Fruit fly (Drosophila melanogaster) whole organism, embryonic: Measurements from ENCODE around the gene CG3036.

ENCODE experiments used
- Bteb2 ChIP-seq: fragments of 200-800 bp; sonication (Bioruptor generic); optimal IDR thresholded peaks from 2 replicates; lab custom pipeline; 2016; ENCODE audit warnings: missing biosample characterization, missing genetic modification characterization
- CG10147 ChIP-seq: fragments of 200-800 bp; sonication (Bioruptor generic); optimal IDR thresholded peaks from 2 replicates; lab custom pipeline; 2019; ENCODE audit warnings: missing biosample characterization, mild to moderate bottlenecking, missing genetic modification characterization, moderate library complexity
- CG10274 ChIP-seq: fragments of 200-800 bp; sonication (Bioruptor generic); optimal IDR thresholded peaks from 3 replicates; lab custom pipeline; 2017; ENCODE audit warnings: missing biosample characterization, mild to moderate bottlenecking, missing genetic modification characterization
- CG10462 ChIP-seq: fragments of 200-800 bp; sonication (Bioruptor generic); optimal IDR thresholded peaks from 2 replicates; lab custom pipeline; 2016; ENCODE audit warnings: missing biosample characterization, missing genetic modification characterization
- CG12071 ChIP-seq: fragments of 200-800 bp; sonication (Bioruptor generic); optimal IDR thresholded peaks from 3 replicates; lab custom pipeline; 2018; ENCODE audit warnings: missing biosample characterization, mild to moderate bottlenecking, missing genetic modification characterization
- CG12155 ChIP-seq: fragments of 200-800 bp; sonication (Bioruptor generic); optimal IDR thresholded peaks from 3 replicates; lab custom pipeline; 2016; ENCODE audit warnings: missing biosample characterization, missing genetic modification characterization
- CG13775 ChIP-seq: fragments of 200-800 bp; sonication (Bioruptor generic); optimal IDR thresholded peaks from 3 replicates; lab custom pipeline; 2017; ENCODE audit warnings: missing biosample characterization, mild to moderate bottlenecking, missing genetic modification characterization
- CG17359 ChIP-seq: fragments of 200-800 bp; sonication (Bioruptor generic); optimal IDR thresholded peaks from 3 replicates; lab custom pipeline; 2018; ENCODE audit warnings: missing biosample characterization, mild to moderate bottlenecking, missing genetic modification characterization, moderate library complexity
- CG18011 ChIP-seq: fragments of 200-800 bp; sonication (Bioruptor generic); optimal IDR thresholded peaks from 2 replicates; lab custom pipeline; 2017; ENCODE audit warnings: missing biosample characterization, missing genetic modification characterization, mild to moderate bottlenecking, moderate library complexity, missing genotype
- CG31388 ChIP-seq: fragments of 200-800 bp; sonication (Bioruptor generic); optimal IDR thresholded peaks from 2 replicates; lab custom pipeline; 2016; ENCODE audit warnings: missing biosample characterization, missing genetic modification characterization
- CG34224 ChIP-seq: fragments of 200-800 bp; sonication (Bioruptor generic); IDR thresholded peaks from 3 replicates; pipeline ENCODE4 v1.3.6; 2022; ENCODE audit warnings: missing biosample characterization, missing genetic modification characterization; ENCODE audit not compliant: partially characterized antibody
- CG3847 ChIP-seq: fragments of 200-800 bp; sonication (Bioruptor generic); IDR thresholded peaks from 2 replicates; pipeline ENCODE4 v1.3.6; 2022; ENCODE audit warnings: missing biosample characterization, missing genetic modification characterization
- CG42726 ChIP-seq: fragments of 200-800 bp; sonication (Bioruptor generic); IDR thresholded peaks from 2 replicates; pipeline ENCODE4 v1.3.6; 2022; ENCODE audit warnings: missing biosample characterization, missing genetic modification characterization; ENCODE audit not compliant: partially characterized antibody
- CG4730 ChIP-seq: fragments of 200-800 bp; sonication (Bioruptor generic); IDR thresholded peaks from 2 replicates; pipeline ENCODE4 v1.3.6; 2022; ENCODE audit warnings: missing biosample characterization, missing genetic modification characterization
- CG5180 ChIP-seq: fragments of 200-800 bp; sonication (Bioruptor generic); optimal IDR thresholded peaks from 3 replicates; lab custom pipeline; 2017; ENCODE audit warnings: missing biosample characterization, missing genetic modification characterization, mild to moderate bottlenecking, moderate library complexity, missing genetic modification reagents
- CG6854 ChIP-seq: fragments of 200-800 bp; sonication (Bioruptor generic); optimal IDR thresholded peaks from 3 replicates; lab custom pipeline; 2017; ENCODE audit warnings: missing biosample characterization, mild to moderate bottlenecking, missing genetic modification characterization
- CG7357 ChIP-seq: fragments of 200-800 bp; sonication (Bioruptor generic); IDR thresholded peaks from 3 replicates; pipeline ENCODE4 v1.3.6; 2022; ENCODE audit warnings: missing biosample characterization, missing genetic modification characterization
- CG8388 ChIP-seq: fragments of 200-800 bp; sonication (Bioruptor generic); optimal IDR thresholded peaks from 2 replicates; lab custom pipeline; 2019; ENCODE audit warnings: missing biosample characterization, mild to moderate bottlenecking, missing genetic modification characterization, moderate library complexity
- CG9797 ChIP-seq: fragments of 200-800 bp; sonication (Bioruptor generic); optimal IDR thresholded peaks from 3 replicates; lab custom pipeline; 2018; ENCODE audit warnings: missing biosample characterization, mild to moderate bottlenecking, missing genetic modification characterization
- D ChIP-seq, 2 experiments: fragments of 200-800 bp in 1 of 2; fragments of >200 bp in 1 of 2; sonication (Bioruptor generic) in 1 of 2; optimal IDR thresholded peaks; 2 replicates in 1 of 2; 3 replicates in 1 of 2; lab custom pipeline; 2017; ENCODE audit warnings: mild to moderate bottlenecking in 1 of 2, missing biosample characterization in 1 of 2, missing genetic modification characterization in 1 of 2, missing genetic modification reagents in 1 of 2
- D19A ChIP-seq: fragments of 200-800 bp; optimal IDR thresholded peaks from 3 replicates; lab custom pipeline; 2019; ENCODE audit warnings: missing biosample characterization, mild to moderate bottlenecking, missing genetic modification characterization, moderate library complexity
- Dref ChIP-seq: fragments of 200-800 bp; sonication (Bioruptor generic); IDR thresholded peaks from 2 replicates; pipeline ENCODE4 v1.3.6; 2022; ENCODE audit warnings: missing biosample characterization, missing genetic modification characterization
- HmgD ChIP-seq: fragments of 200-800 bp; sonication (Bioruptor generic); optimal IDR thresholded peaks from 3 replicates; lab custom pipeline; 2016; ENCODE audit warnings: missing biosample characterization, missing genetic modification characterization
- NC2α ChIP-seq: fragments of 200-800 bp; sonication (Bioruptor generic); optimal IDR thresholded peaks from 2 replicates; lab custom pipeline; 2016; ENCODE audit warnings: missing biosample characterization, missing genetic modification characterization
- Poxn ChIP-seq: fragments of 200-800 bp; sonication (Bioruptor generic); IDR thresholded peaks from 2 replicates; pipeline ENCODE4 v1.3.6; 2022; ENCODE audit warnings: missing biosample characterization, missing genetic modification characterization
- Ravus ChIP-seq: fragments of 200-800 bp; sonication (Bioruptor generic); IDR thresholded peaks from 2 replicates; pipeline ENCODE4 v1.3.6; 2022; ENCODE audit warnings: missing biosample characterization, missing genetic modification characterization
- Sin3A ChIP-seq: fragments of >200 bp; optimal IDR thresholded peaks from 2 replicates; lab custom pipeline; 2018
- amos ChIP-seq: fragments of 200-800 bp; sonication (Bioruptor generic); IDR thresholded peaks from 2 replicates; pipeline ENCODE4 v1.3.6; 2022; ENCODE audit warnings: missing biosample characterization, missing genetic modification characterization; ENCODE audit not compliant: partially characterized antibody
- ash1 ChIP-seq: fragments of 200-800 bp; sonication (Bioruptor generic); optimal IDR thresholded peaks from 2 replicates; lab custom pipeline; 2018; ENCODE audit warnings: missing biosample characterization, mild to moderate bottlenecking, missing genetic modification characterization
- bsh ChIP-seq, 2 experiments: fragments of 200-800 bp; sonication (Bioruptor generic); optimal IDR thresholded peaks; 2 replicates each; lab custom pipeline; 2017 to 2018; ENCODE audit warnings: mild to moderate bottlenecking in 2 of 2, missing biosample characterization in 2 of 2, missing genetic modification characterization in 2 of 2, moderate library complexity in 1 of 2
- cato ChIP-seq: fragments of 200-800 bp; sonication (Bioruptor generic); optimal IDR thresholded peaks from 2 replicates; lab custom pipeline; 2016; ENCODE audit warnings: missing biosample characterization, missing genetic modification characterization, borderline replicate concordance
- caup ChIP-seq: fragments of 200-800 bp; sonication (Bioruptor generic); optimal IDR thresholded peaks from 3 replicates; lab custom pipeline; 2017; ENCODE audit warnings: missing biosample characterization, mild to moderate bottlenecking, missing genetic modification characterization, moderate library complexity; ENCODE audit not compliant: severe bottlenecking
- chif ChIP-seq, 2 experiments: fragments of 200-800 bp; sonication (Bioruptor generic); optimal IDR thresholded peaks; 3 replicates each; lab custom pipeline; 2016; ENCODE audit warnings: missing biosample characterization in 2 of 2, missing genetic modification characterization in 2 of 2
- corto ChIP-seq: fragments of 200-800 bp; sonication (Bioruptor generic); optimal IDR thresholded peaks from 2 replicates; lab custom pipeline; 2016; ENCODE audit warnings: missing biosample characterization, mild to moderate bottlenecking, missing genetic modification characterization, moderate library complexity
- da ChIP-seq: fragments of 200-800 bp; sonication (Bioruptor generic); optimal IDR thresholded peaks from 2 replicates; lab custom pipeline; 2016; ENCODE audit warnings: missing biosample characterization, missing genetic modification characterization
- dm ChIP-seq: fragments of 200-800 bp; sonication (Bioruptor generic); optimal IDR thresholded peaks from 3 replicates; lab custom pipeline; 2016; ENCODE audit warnings: missing biosample characterization, missing genetic modification characterization
- emc ChIP-seq: fragments of 200-800 bp; sonication (Bioruptor generic); optimal IDR thresholded peaks from 2 replicates; lab custom pipeline; 2016; ENCODE audit warnings: missing biosample characterization, missing genetic modification characterization
- fd102C ChIP-seq: fragments of 200-800 bp; sonication (Bioruptor generic); optimal IDR thresholded peaks from 2 replicates; lab custom pipeline; 2018; ENCODE audit warnings: missing biosample characterization, mild to moderate bottlenecking, missing genetic modification characterization, moderate library complexity
- gsb ChIP-seq: fragments of 200-800 bp; sonication (Bioruptor generic); IDR thresholded peaks from 2 replicates; pipeline ENCODE4 v1.3.6; 2022; ENCODE audit warnings: missing biosample characterization, missing genetic modification characterization
- hth ChIP-seq: fragments of >200 bp; optimal IDR thresholded peaks from 2 replicates; lab custom pipeline; 2017; ENCODE audit warnings: inconsistent platforms
- knrl ChIP-seq: fragments of 200-800 bp; sonication (Bioruptor generic); IDR thresholded peaks from 3 replicates; pipeline ENCODE4 v1.3.6; 2022; ENCODE audit warnings: missing biosample characterization, missing genetic modification characterization; ENCODE audit not compliant: partially characterized antibody
- nmo ChIP-seq: fragments of 200-800 bp; sonication (Bioruptor generic); optimal IDR thresholded peaks from 2 replicates; lab custom pipeline; 2018; ENCODE audit warnings: missing biosample characterization, mild to moderate bottlenecking, missing genetic modification characterization, moderate library complexity
- pum ChIP-seq: fragments of 200-800 bp; sonication (Bioruptor generic); optimal IDR thresholded peaks from 2 replicates; lab custom pipeline; 2016; ENCODE audit warnings: missing biosample characterization, missing genetic modification characterization
- scrt ChIP-seq: fragments of 200-800 bp; sonication (Bioruptor generic); optimal IDR thresholded peaks from 2 replicates; lab custom pipeline; 2018; ENCODE audit warnings: missing biosample characterization, mild to moderate bottlenecking, missing genetic modification characterization, moderate library complexity
- sens ChIP-seq: fragments of 200-800 bp; sonication (Bioruptor generic); peaks from one replicate; lab custom pipeline; 2016; ENCODE audit warnings: missing biosample characterization, missing genetic modification characterization
- ssp ChIP-seq: fragments of 200-800 bp; sonication (Bioruptor generic); IDR thresholded peaks from 2 replicates; pipeline ENCODE4 v1.3.6; 2022; ENCODE audit warnings: missing biosample characterization, missing genetic modification characterization
- tap ChIP-seq: fragments of 200-800 bp; optimal IDR thresholded peaks from 3 replicates; lab custom pipeline; 2019; ENCODE audit warnings: missing biosample characterization, mild to moderate bottlenecking, missing genetic modification characterization, moderate library complexity
- unc-4 ChIP-seq: fragments of 200-800 bp; sonication (Bioruptor generic); IDR thresholded peaks from 2 replicates; pipeline ENCODE4 v1.3.6; 2022; ENCODE audit warnings: missing biosample characterization, missing genetic modification characterization; ENCODE audit not compliant: partially characterized antibody
- z ChIP-seq: fragments of 200-800 bp; sonication (Bioruptor generic); IDR thresholded peaks from 3 replicates; pipeline ENCODE4 v1.3.6; 2022; ENCODE audit warnings: missing biosample characterization, missing genetic modification characterization

Gene CG3036

DNA sequence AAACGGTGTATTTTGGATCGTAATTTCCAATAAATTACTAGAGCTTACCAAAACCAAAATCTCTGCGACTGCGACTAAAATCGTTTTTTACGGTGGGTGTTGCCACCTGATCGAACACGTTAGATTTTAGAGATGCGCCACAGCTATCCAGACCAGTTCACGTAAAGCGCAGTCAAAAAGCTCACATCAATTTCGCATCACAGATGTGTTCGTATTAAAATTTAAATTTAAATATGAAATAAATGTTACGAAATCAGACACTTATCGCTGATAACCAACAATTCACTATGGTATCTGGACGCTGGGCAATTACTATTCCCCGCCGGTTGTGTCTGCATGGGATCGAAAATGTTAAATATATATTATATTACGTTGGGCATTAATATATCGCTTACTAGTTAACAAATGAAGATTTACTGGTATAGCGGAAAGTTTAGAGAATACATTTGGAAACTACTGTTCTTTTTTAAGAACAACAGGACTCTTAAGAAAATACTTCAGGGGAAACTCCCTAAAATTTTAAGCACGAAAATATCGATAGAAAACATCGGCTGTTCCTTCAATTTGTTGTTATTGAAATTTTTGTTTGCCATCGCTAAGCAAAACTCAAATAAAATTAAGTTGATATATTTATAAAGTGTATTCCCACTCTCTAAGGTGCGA is 44.6 kb upstream of the CG3036 start, which contains the start of the genes mxt and CG11927 (continued):
- TF ChIP-seq scrt (GFP tag; lab: Kevin White, UChicago) = no peak
- no peak for TF ChIP-seq caup
- peak; percentile 87 for TF ChIP-seq unc-4 (GFP tag; lab: Robert Waterston, UW)
- peak; percentile 85 for TF ChIP-seq CG34224 (GFP tag; lab: Robert Waterston, UW)
- TF ChIP-seq D19A (tag; lab: Kevin White, UChicago) = no peak
- TF ChIP-seq gsb = no peak
- TF ChIP-seq da = no peak
- TF ChIP-seq CG6854 = no peak
- TF ChIP-seq CG18011 (GFP tag; lab: Kevin White, UChicago) = no peak
- TF ChIP-seq CG42726 (GFP tag; lab: Robert Waterston, UW) = peak; percentile 85; the same call in 1 of the 2 replicates
- TF ChIP-seq cato (GFP tag; lab: Kevin White, UChicago) = no peak
- no peak for TF ChIP-seq z (GFP tag; lab: Robert Waterston, UW)
- TF ChIP-seq CG4730 (GFP tag; lab: Robert Waterston, UW) = no peak
- TF ChIP-seq CG9797 = no peak
- TF ChIP-seq ssp (GFP tag; lab: Robert Waterston, UW) = peak; percentile 60
- TF ChIP-seq Sin3A (lab: Kevin White, UChicago) = no peak
- peak; percentile 90 for TF ChIP-seq sens (GFP tag; lab: Kevin White, UChicago)
- no peak for TF ChIP-seq fd102C (GFP tag; lab: Kevin White, UChicago)
- no peak for TF ChIP-seq NC2α (GFP tag; lab: Kevin White, UChicago)
- no peak for TF ChIP-seq CG10274 (GFP tag; lab: Kevin White, UChicago)
- TF ChIP-seq bsh (GFP tag; optimal IDR thresholded peaks at IDR 0.05; lab: Kevin White, UChicago) = peak in 1 of 2 experiments; percentile 1
- no peak for TF ChIP-seq CG31388
- TF ChIP-seq CG7357 (GFP tag; lab: Robert Waterston, UW) = 0 out of 3 replicates have a peak, but pooled peaks have one; percentile 42
- TF ChIP-seq CG5180 (GFP tag; lab: Kevin White, UChicago) = no peak
- peak; percentile 5 to 23 for TF ChIP-seq chif (GFP tag; optimal IDR thresholded peaks at IDR 0.05; lab: Kevin White, UChicago)
- TF ChIP-seq Dref (GFP tag; lab: Robert Waterston, UW) = peak; percentile 73
- peak; percentile 71 for TF ChIP-seq CG12155 (GFP tag; lab: Kevin White, UChicago)
- TF ChIP-seq hth = no peak
- TF ChIP-seq CG17359 (tag; lab: Kevin White, UChicago) = peak; percentile 8
- TF ChIP-seq nmo (GFP tag; lab: Kevin White, UChicago) = peak; percentile 54
- TF ChIP-seq dm (GFP tag; lab: Kevin White, UChicago) = no peak
- TF ChIP-seq HmgD (GFP tag; lab: Kevin White, UChicago) = no peak
- peak; percentile 30 for TF ChIP-seq pum (GFP tag; lab: Kevin White, UChicago)
- no peak for TF ChIP-seq ash1 (GFP tag; lab: Kevin White, UChicago)
- TF ChIP-seq Ravus (GFP tag; lab: Robert Waterston, UW) = no peak
- TF ChIP-seq amos = peak; percentile 89
- no peak for TF ChIP-seq Bteb2
- TF ChIP-seq CG8388 (GFP tag; lab: Kevin White, UChicago) = peak; percentile 3
- peak; percentile 59 for TF ChIP-seq CG13775 (GFP tag; lab: Kevin White, UChicago)
- TF ChIP-seq D (optimal IDR thresholded peaks at IDR 0.05; lab: Kevin White, UChicago) = no peak
- TF ChIP-seq D (GFP tag; optimal IDR thresholded peaks at IDR 0.05; lab: Kevin White, UChicago) = no peak
- peak; percentile 88 for TF ChIP-seq knrl
- no peak for TF ChIP-seq Poxn
- TF ChIP-seq CG10462 (GFP tag; lab: Kevin White, UChicago) = no peak
- no peak for TF ChIP-seq CG12071
- TF ChIP-seq CG10147 (GFP tag; lab: Kevin White, UChicago) = peak; percentile 24
- TF ChIP-seq tap (tag; lab: Kevin White, UChicago) = no peak
- TF ChIP-seq emc (GFP tag; lab: Kevin White, UChicago) = no peak
- no peak for TF ChIP-seq corto (GFP tag; lab: Kevin White, UChicago)
- peak; percentile 56 for TF ChIP-seq CG3847 (GFP tag; lab: Robert Waterston, UW)
